Worm (Caenorhabditis elegans) whole organism, L1 larva: ENCODE measurements around the gene Y116A8C.40.
A peak's percentile ranks its signal among the peaks of the same experiment; 100 is the strongest.

ENCODE experiments used
- dpl-1 ChIP-seq, 3 experiments: fragments of 150-350 bp in 2 of 3; sonication (generic microtip) in 1 of 3; optimal IDR thresholded peaks; 2 replicates each; lab custom pipeline; 2014 to 2017; ENCODE audit warnings: missing biosample characterization in 3 of 3, missing genetic modification characterization in 3 of 3, missing genetic modification reagents in 3 of 3
- efl-1 ChIP-seq, 4 experiments: fragments of 150-350 bp; optimal IDR thresholded peaks in 3 of 4; peaks in 1 of 4; 1 replicate in 1 of 4; 2 replicates in 3 of 4; lab custom pipeline; 2014; ENCODE audit warnings: missing biosample characterization in 2 of 4, missing genetic modification characterization in 2 of 4, missing genetic modification reagents in 2 of 4
- jun-1 ChIP-seq: fragments of 150-350 bp; optimal IDR thresholded peaks from 2 replicates; lab custom pipeline; 2014; ENCODE audit warnings: missing biosample characterization, missing genetic modification reagents, missing genetic modification characterization
- lin-15B ChIP-seq: fragments of 150-350 bp; sonication (generic microtip); optimal IDR thresholded peaks from 3 replicates; lab custom pipeline; 2014; ENCODE audit warnings: missing biosample characterization, missing genetic modification characterization
- nhr-12 ChIP-seq: sonication (generic microtip); optimal IDR thresholded peaks from 2 replicates; lab custom pipeline; 2017; ENCODE audit warnings: missing biosample characterization, missing genetic modification characterization
- nhr-237 ChIP-seq: fragments of 150-350 bp; optimal IDR thresholded peaks from 2 replicates; lab custom pipeline; 2014; ENCODE audit warnings: missing biosample characterization, missing genetic modification characterization
- nhr-77 ChIP-seq: fragments of 150-350 bp; optimal IDR thresholded peaks from 2 replicates; lab custom pipeline; 2014; ENCODE audit warnings: missing biosample characterization, missing genetic modification characterization
- nhr-84 ChIP-seq: sonication (generic microtip); optimal IDR thresholded peaks from 2 replicates; lab custom pipeline; 2017; ENCODE audit warnings: missing biosample characterization, missing genetic modification characterization
- sox-4 ChIP-seq: sonication (generic microtip); optimal IDR thresholded peaks from 2 replicates; lab custom pipeline; 2016; ENCODE audit warnings: missing genetic modification characterization, missing compliant biosample characterization
- unc-62 ChIP-seq: fragments of 150-350 bp; optimal IDR thresholded peaks from 2 replicates; lab custom pipeline; 2014; ENCODE audit warnings: missing biosample characterization, missing genetic modification reagents, missing genetic modification characterization
- zag-1 ChIP-seq: fragments of 150-350 bp; optimal IDR thresholded peaks from 2 replicates; lab custom pipeline; 2014; ENCODE audit warnings: missing biosample characterization, missing genetic modification characterization

- TF ChIP-seq efl-1 (optimal IDR thresholded peaks at IDR 0.05; lab: Kevin White, UChicago), result no peak
- TF ChIP-seq efl-1 (GFP tag; optimal IDR thresholded peaks at IDR 0.05 in 1 of 2; lab: Kevin White, UChicago), result peak in 1 of 2 experiments; percentile 29
- TF ChIP-seq jun-1 (tag; lab: Kevin White, UChicago), result no peak
- TF ChIP-seq zag-1, result no peak
- no peak for TF ChIP-seq unc-62
- no peak for TF ChIP-seq nhr-84 (tag; lab: Kevin White, UChicago)
- TF ChIP-seq nhr-12, result no peak
- no peak for TF ChIP-seq lin-15B (tag; lab: Kevin White, UChicago)
- TF ChIP-seq sox-4 (tag; lab: Kevin White, UChicago), result no peak
- TF ChIP-seq nhr-237, result no peak
- no peak for TF ChIP-seq dpl-1 (GFP tag; optimal IDR thresholded peaks at IDR 0.05; lab: Kevin White, UChicago)
- no peak for TF ChIP-seq nhr-77 (tag; lab: Kevin White, UChicago)
Observed at ce11 chrIV:17103116-17103515, 47.7 kb downstream of the Y116A8C.40 start.
